Worm (Caenorhabditis elegans): ENCODE results near the gene Y73F8A.36.

ce11 chrIV:15245655-15246054 lies at the start of gene Y73F8A.36:
- no peak for TF ChIP-seq dao-5 (tag; optimal IDR thresholded peaks at IDR 0.05)
- TF ChIP-seq him-1 (tag; optimal IDR thresholded peaks at IDR 0.05), result no peak

Measured in whole organism, L4/young adult.